Worm (Caenorhabditis elegans) whole organism, midembryonic: Measurements from ENCODE around the gene sra-31.
"Not testable (repeated sequence)": the region's sequence is repeated elsewhere in the genome, so short reads cannot be mapped to it uniquely, and the experiment has no call there.

Experiments
- T22C8.4 ChIP-seq: fragments of 200-800 bp; sonication (Bioruptor generic); IDR thresholded peaks from 2 replicates; pipeline ENCODE4 v1.3.6; 2022; ENCODE audit warnings: missing genetic modification characterization, missing compliant biosample characterization
- cog-1 ChIP-seq: sonication (generic microtip); optimal IDR thresholded peaks from 2 replicates; lab custom pipeline; 2016; ENCODE audit warnings: missing genetic modification characterization, missing compliant biosample characterization
- flt-1 ChIP-seq: fragments of 200-800 bp; sonication (Bioruptor generic); IDR thresholded peaks from 2 replicates; pipeline ENCODE4 v1.3.6; 2022; ENCODE audit warnings: missing genetic modification characterization, missing compliant biosample characterization
- klf-2 ChIP-seq: fragments of 200-800 bp; sonication (Bioruptor generic); conservative IDR thresholded peaks from 2 replicates; pipeline ENCODE4 v1.3.6; 2022; ENCODE audit warnings: missing genetic modification reagents, missing genetic modification characterization, missing compliant biosample characterization
- med-1 ChIP-seq: sonication (generic microtip); optimal IDR thresholded peaks from 2 replicates; lab custom pipeline; 2017; ENCODE audit warnings: missing genetic modification characterization, mild to moderate bottlenecking, missing compliant biosample characterization, antibody characterized with exemption, missing genetic modification reagents; ENCODE audit not compliant: insufficient read depth
- ref-1 ChIP-seq: fragments of 200-800 bp; sonication (Bioruptor generic); conservative IDR thresholded peaks from 2 replicates; pipeline ENCODE4 v1.3.6; 2022; ENCODE audit warnings: missing genetic modification reagents, missing genetic modification characterization, missing compliant biosample characterization
- tab-1 ChIP-seq: fragments of 200-800 bp; sonication (Bioruptor generic); IDR thresholded peaks from 2 replicates; pipeline ENCODE4 v1.3.6; 2022; ENCODE audit warnings: missing genetic modification characterization, missing compliant biosample characterization
- ztf-23 ChIP-seq: fragments of 200-800 bp; sonication (Bioruptor generic); IDR thresholded peaks from 2 replicates; pipeline ENCODE4 v1.3.6; 2022; ENCODE audit warnings: missing genetic modification reagents, missing genetic modification characterization, missing compliant biosample characterization
- ztf-29 ChIP-seq: fragments of 200-800 bp; sonication (Bioruptor generic); IDR thresholded peaks from 2 replicates; pipeline ENCODE4 v1.3.6; 2022; ENCODE audit warnings: missing genetic modification reagents, missing genetic modification characterization, missing compliant biosample characterization

The sra-31 gene

ce11 chrII:6578378-6578777, at the start of gene sra-31:
Gene sra-31, minus strand, starts transcription at chrII:6578478.
- TF ChIP-seq tab-1 (GFP tag; lab: Robert Waterston, UW) (no peak), ztf-29 (GFP tag; lab: Robert Waterston, UW) (no peak), ztf-23 (no peak), med-1 (GFP tag; lab: Kevin White, UChicago) (no peak), ref-1 (no peak), flt-1 (no peak), T22C8.4 (GFP tag; lab: Robert Waterston, UW) (no peak), cog-1 (no peak), klf-2 (GFP tag; lab: Robert Waterston, UW) (no peak)

DNA sequence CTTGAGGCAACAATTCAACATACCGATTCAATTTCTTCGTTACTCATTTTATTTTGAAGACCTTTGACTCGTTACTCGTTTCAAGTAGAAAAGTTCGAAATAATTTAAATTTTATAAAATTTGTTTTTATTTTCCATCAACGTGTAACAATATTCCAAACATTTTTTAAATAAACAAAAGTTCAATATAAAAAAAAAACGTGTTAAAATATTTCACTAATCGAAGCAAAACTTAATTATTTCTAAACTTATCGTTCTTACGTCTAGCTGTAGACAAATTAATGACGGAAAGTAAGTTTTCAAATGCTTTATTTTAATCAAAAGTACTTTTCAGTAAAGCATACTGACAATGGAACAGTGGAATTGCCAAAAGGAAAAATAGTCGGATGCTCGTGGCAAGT, 48.9 kb upstream of the sra-31 start, which contains the start of the genes F54H5.5 and F54H5.2:
Gene F54H5.5 (minus strand): TSS at position 101 of the 400 bp plus-strand sequence.
Gene F54H5.2 (plus strand): TSS at position 303 of the 400 bp plus-strand sequence.
- TF ChIP-seq klf-2 (GFP tag; lab: Robert Waterston, UW); T22C8.4 (GFP tag; lab: Robert Waterston, UW); ztf-23: not testable (repeated sequence)

DNA sequence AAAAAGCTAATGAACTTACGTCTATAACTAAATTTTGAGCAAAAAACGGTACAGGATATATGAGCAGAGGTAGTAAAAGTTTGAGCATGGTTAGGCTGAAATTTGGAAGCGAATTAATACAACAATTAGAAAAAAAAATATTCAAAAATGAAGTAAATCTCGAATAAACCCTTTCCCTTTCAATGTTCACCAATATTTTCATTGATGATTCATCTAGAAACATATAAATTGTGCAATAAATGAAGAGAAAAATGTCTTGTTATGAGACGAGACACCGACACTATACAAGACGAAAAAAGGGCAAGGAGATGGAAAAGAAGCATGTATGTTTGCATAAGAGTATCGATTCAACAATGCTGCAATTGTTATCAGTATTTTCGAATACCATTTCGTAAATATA, 47.0 kb upstream of the sra-31 start, which contains the start of gene F54H5.14:
Gene F54H5.14 (minus strand): TSS at position 101 of the 400 bp plus-strand sequence.
- TF ChIP-seq klf-2 (GFP tag; lab: Robert Waterston, UW) (no peak), cog-1 (no peak), ztf-29 (GFP tag; lab: Robert Waterston, UW) (no peak), ztf-23 (no peak), T22C8.4 (GFP tag; lab: Robert Waterston, UW) (no peak)

DNA sequence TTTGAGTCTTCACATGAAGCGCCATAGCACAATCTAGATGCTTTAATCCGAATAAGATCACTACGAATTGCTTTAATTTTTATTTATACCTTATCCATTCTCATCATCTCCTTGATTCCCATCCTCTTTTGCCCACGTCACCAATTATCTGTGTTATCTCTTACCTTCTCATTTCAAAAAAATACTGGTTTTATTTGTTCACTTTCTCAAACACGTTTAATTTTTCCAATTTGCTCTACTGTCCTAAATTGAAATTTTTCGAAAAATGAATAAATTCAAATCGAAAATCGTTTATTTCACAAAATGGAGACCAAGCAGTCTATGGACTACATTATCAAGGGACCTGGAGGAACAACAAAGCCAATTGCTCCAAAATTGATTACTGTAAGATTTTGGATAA, 43.6 kb upstream of the sra-31 start, which contains the start of gene F54H5.3:
Gene F54H5.3 (plus strand): TSS at position 301 of the 400 bp plus-strand sequence.
- no peak for TF ChIP-seq tab-1 (GFP tag; lab: Robert Waterston, UW)
- no peak for TF ChIP-seq cog-1
- no peak for TF ChIP-seq med-1 (GFP tag; lab: Kevin White, UChicago)
- TF ChIP-seq ztf-23: no peak
- no peak for TF ChIP-seq flt-1
- no peak for TF ChIP-seq ref-1

- TF ChIP-seq flt-1: no peak
- TF ChIP-seq med-1 (GFP tag; lab: Kevin White, UChicago): no peak
- TF ChIP-seq cog-1: no peak
- no peak for TF ChIP-seq ztf-29 (GFP tag; lab: Robert Waterston, UW)
- TF ChIP-seq T22C8.4 (GFP tag; lab: Robert Waterston, UW): no peak
- no peak for TF ChIP-seq ref-1
- no peak for TF ChIP-seq tab-1 (GFP tag; lab: Robert Waterston, UW)
- no peak for TF ChIP-seq klf-2 (GFP tag; lab: Robert Waterston, UW)
- no peak for TF ChIP-seq ztf-23
Observed at ce11 chrII:6619007-6619406, 40.7 kb upstream of the sra-31 start.

DNA sequence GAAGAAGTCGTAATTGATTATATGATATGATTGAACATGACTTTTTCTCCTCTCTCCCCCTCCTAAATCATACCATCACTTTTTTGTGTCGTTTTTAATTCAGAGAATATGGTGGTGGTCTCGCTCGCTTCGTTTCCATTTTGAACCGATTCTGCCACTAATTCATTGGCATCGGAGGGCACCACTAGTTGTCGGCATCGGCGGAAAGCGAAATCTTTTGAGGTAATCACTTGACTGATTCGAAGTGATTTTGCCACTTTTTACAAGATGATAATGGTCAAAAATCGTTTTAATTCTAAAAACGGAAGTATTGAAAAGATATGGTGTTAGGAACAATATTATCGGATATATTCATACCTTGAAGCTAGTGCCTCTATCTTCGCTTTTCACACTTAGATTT, 38.5 kb upstream of the sra-31 start, which contains the start of gene klf-3:
Gene klf-3 (plus strand): TSS at position 109 of the 400 bp plus-strand sequence.
- TF ChIP-seq ztf-29 (GFP tag; lab: Robert Waterston, UW) (no peak), cog-1 (no peak), ztf-23 (no peak), flt-1 (no peak), klf-2 (GFP tag; lab: Robert Waterston, UW) (no peak), ref-1 (no peak), T22C8.4 (GFP tag; lab: Robert Waterston, UW) (no peak), med-1 (GFP tag; lab: Kevin White, UChicago) (no peak), tab-1 (GFP tag; lab: Robert Waterston, UW) (no peak)

- TF ChIP-seq cog-1 (no peak), ztf-23 (no peak), T22C8.4 (GFP tag; lab: Robert Waterston, UW) (no peak), ref-1 (no peak), med-1 (GFP tag; lab: Kevin White, UChicago) (no peak), flt-1 (no peak), klf-2 (GFP tag; lab: Robert Waterston, UW) (no peak), ztf-29 (GFP tag; lab: Robert Waterston, UW) (no peak), tab-1 (GFP tag; lab: Robert Waterston, UW) (no peak)
Observed at ce11 chrII:6616135-6616534, 37.9 kb upstream of the sra-31 start.

DNA sequence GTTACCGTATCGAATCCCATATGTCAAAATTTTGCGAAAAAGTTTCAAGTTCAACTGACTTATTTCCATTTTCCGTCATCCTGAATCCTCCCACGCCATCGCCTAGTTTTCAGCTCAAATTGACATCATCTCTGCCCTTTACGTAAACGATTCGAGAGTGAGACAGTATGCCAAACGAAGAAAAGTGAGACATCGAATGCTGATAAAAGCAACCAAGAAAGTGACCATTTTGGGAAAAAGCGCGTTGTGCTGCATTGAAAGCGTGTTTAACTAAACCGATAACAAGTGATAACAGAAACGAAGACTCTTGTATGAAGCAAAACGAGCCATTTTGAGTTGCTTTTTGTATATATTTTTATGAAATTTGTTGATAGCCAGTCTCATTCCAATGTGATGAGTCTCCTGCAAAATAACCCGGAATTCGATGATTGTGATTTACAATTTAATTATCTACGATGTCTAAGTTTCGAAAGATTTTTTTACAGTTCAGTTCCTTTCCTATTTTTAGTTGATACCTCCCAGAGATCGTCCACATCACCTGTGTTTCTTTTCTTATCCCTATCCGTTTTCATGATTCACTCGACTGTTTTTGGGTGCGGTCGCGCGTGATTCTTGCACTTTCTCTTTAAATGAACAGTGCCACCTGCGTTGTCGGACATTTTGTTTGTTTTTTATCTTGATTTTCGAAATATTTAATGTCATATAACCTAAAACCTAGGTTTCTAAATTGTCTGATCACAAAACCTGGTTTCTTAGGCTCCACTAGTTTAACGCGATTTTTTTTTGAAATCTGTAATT, 37.2 kb upstream of the sra-31 start:
- no peak for TF ChIP-seq tab-1 (GFP tag; lab: Robert Waterston, UW)
- TF ChIP-seq klf-2 (GFP tag; lab: Robert Waterston, UW): no peak

ce11 chrII:6614500-6614899, 36.2 kb upstream of the sra-31 start:
- TF ChIP-seq ref-1: no peak
- TF ChIP-seq med-1 (GFP tag; lab: Kevin White, UChicago): no peak
- no peak for TF ChIP-seq T22C8.4 (GFP tag; lab: Robert Waterston, UW)
- TF ChIP-seq klf-2 (GFP tag; lab: Robert Waterston, UW): no peak
- TF ChIP-seq ztf-29 (GFP tag; lab: Robert Waterston, UW): no peak
- no peak for TF ChIP-seq flt-1
- no peak for TF ChIP-seq tab-1 (GFP tag; lab: Robert Waterston, UW)

ce11 chrII:6612544-6612943, 34.3 kb upstream of the sra-31 start:
- TF ChIP-seq T22C8.4 (GFP tag; lab: Robert Waterston, UW) (no peak), tab-1 (GFP tag; lab: Robert Waterston, UW) (no peak), flt-1 (no peak), cog-1 (no peak), klf-2 (GFP tag; lab: Robert Waterston, UW) (no peak), ref-1 (no peak)
